Worm (Caenorhabditis elegans): ENCODE results near the gene Y70G10A.4.

Y70G10A.4 gene

ce11 chrIII:10231641-10232040 lies 9.7 kb downstream of the Y70G10A.4 start:
- TF ChIP-seq madf-2 (tag; optimal IDR thresholded peaks at IDR 0.05): no peak
- TF ChIP-seq pha-4 (tag; optimal IDR thresholded peaks at IDR 0.05): no peak
- no peak for TF ChIP-seq unc-86 (tag; optimal IDR thresholded peaks at IDR 0.05)
- no peak for TF ChIP-seq pat-9 (tag; optimal IDR thresholded peaks at IDR 0.05)
- TF ChIP-seq dmd-4 (tag; optimal IDR thresholded peaks at IDR 0.05; ENCODE audit: borderline replicate concordance): no peak
- no peak for TF ChIP-seq unc-42 (tag; optimal IDR thresholded peaks at IDR 0.05)
- no peak for TF ChIP-seq F13H6.1 (tag; optimal IDR thresholded peaks at IDR 0.05)
- TF ChIP-seq pag-3 (tag; optimal IDR thresholded peaks at IDR 0.05; ENCODE audit: borderline replicate concordance): no peak
- TF ChIP-seq ceh-45 (GFP tag; IDR thresholded peaks at IDR 0.05): no peak
- TF ChIP-seq lin-11 (tag; optimal IDR thresholded peaks at IDR 0.05): no peak
- no peak for TF ChIP-seq hlh-30 (tag; optimal IDR thresholded peaks at IDR 0.05; ENCODE audit: insufficient read depth)
- no peak for TF ChIP-seq nfya-1 (tag; optimal IDR thresholded peaks at IDR 0.05)
- no peak for TF ChIP-seq che-1 (tag; optimal IDR thresholded peaks at IDR 0.05)
- no peak for TF ChIP-seq hlh-13 (GFP tag; optimal IDR thresholded peaks at IDR 0.05)
- TF ChIP-seq pqm-1 (tag; optimal IDR thresholded peaks at IDR 0.05): no peak
- TF ChIP-seq ceh-2 (tag; optimal IDR thresholded peaks at IDR 0.05): no peak
- no peak for TF ChIP-seq ttx-3 (tag; optimal IDR thresholded peaks at IDR 0.05)

DNA sequence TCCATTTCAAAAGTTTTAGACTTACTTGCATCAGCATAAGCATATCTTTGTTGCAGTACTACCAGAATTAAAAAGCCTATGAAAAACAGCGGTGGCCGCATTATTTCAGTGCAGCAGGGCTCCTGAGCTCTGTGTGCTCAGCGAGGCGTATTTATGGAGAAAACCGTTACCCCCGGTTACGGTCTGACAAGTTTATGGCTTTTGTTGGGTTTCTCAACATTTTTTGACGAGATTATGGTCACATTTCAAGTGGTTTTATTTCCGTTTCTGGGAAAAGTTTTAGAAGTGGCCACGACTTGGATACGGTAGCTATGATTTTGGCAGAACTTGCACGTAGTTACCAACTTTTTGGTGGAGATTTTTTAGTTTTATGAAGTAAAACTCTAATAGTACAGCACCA lies 12.0 kb downstream of the Y70G10A.4 start, which contains the start of gene paml-1:
paml-1 (minus strand) TSS at position 101 of the 400 bp plus-strand sequence.
- TF ChIP-seq syd-9 (tag; optimal IDR thresholded peaks at IDR 0.05): no peak
- TF ChIP-seq ceh-19 (GFP tag; optimal IDR thresholded peaks at IDR 0.05): no peak
- no peak for TF ChIP-seq pqm-1 (tag; optimal IDR thresholded peaks at IDR 0.05)
- no peak for TF ChIP-seq gmeb-2 (tag; optimal IDR thresholded peaks at IDR 0.05)
- TF ChIP-seq pat-9 (tag; optimal IDR thresholded peaks at IDR 0.05): no peak
- no peak for TF ChIP-seq rnt-1 (tag; optimal IDR thresholded peaks at IDR 0.05)
- TF ChIP-seq hlh-15 (tag; optimal IDR thresholded peaks at IDR 0.05): no peak
- no peak for TF ChIP-seq F13H6.1 (tag; optimal IDR thresholded peaks at IDR 0.05)
- TF ChIP-seq ceh-45 (GFP tag; IDR thresholded peaks at IDR 0.05): no peak
- no peak for TF ChIP-seq mec-3 (tag; optimal IDR thresholded peaks at IDR 0.05; ENCODE audit: borderline replicate concordance)
- no peak for TF ChIP-seq ref-2 (tag; optimal IDR thresholded peaks at IDR 0.05)
- no peak for TF ChIP-seq fkh-10 (GFP tag; optimal IDR thresholded peaks at IDR 0.05)
- no peak for TF ChIP-seq K09A11.1 (tag; optimal IDR thresholded peaks at IDR 0.05; ENCODE audit: insufficient read depth)
- TF ChIP-seq lin-11 (tag; optimal IDR thresholded peaks at IDR 0.05): no peak
- TF ChIP-seq ets-4 (tag; optimal IDR thresholded peaks at IDR 0.05): no peak
- no peak for TF ChIP-seq ceh-9 (tag; optimal IDR thresholded peaks at IDR 0.05)
- TF ChIP-seq hlh-30 (tag; optimal IDR thresholded peaks at IDR 0.05; ENCODE audit: insufficient read depth): no peak
- TF ChIP-seq tbx-7 (tag; optimal IDR thresholded peaks at IDR 0.05): no peak

- TF ChIP-seq unc-55 (GFP tag; optimal IDR thresholded peaks at IDR 0.05): no peak
- TF ChIP-seq che-1 (tag; optimal IDR thresholded peaks at IDR 0.05): no peak
- no peak for TF ChIP-seq ceh-9 (tag; optimal IDR thresholded peaks at IDR 0.05)
- no peak for TF ChIP-seq ceh-45 (GFP tag; IDR thresholded peaks at IDR 0.05)
- no peak for TF ChIP-seq elt-2 (tag; optimal IDR thresholded peaks at IDR 0.05)
- no peak for TF ChIP-seq unc-86 (tag; optimal IDR thresholded peaks at IDR 0.05)
- no peak for TF ChIP-seq rnt-1 (tag; optimal IDR thresholded peaks at IDR 0.05)
- TF ChIP-seq unc-42 (tag; optimal IDR thresholded peaks at IDR 0.05): no peak
- no peak for TF ChIP-seq pag-3 (tag; optimal IDR thresholded peaks at IDR 0.05; ENCODE audit: borderline replicate concordance)
- no peak for TF ChIP-seq lim-6 (tag; optimal IDR thresholded peaks at IDR 0.05)
- TF ChIP-seq ceh-14 (tag; optimal IDR thresholded peaks at IDR 0.05): no peak
- TF ChIP-seq C08G9.2 (tag; optimal IDR thresholded peaks at IDR 0.05): no peak
- TF ChIP-seq fkh-6 (tag; optimal IDR thresholded peaks at IDR 0.05): no peak
- no peak for TF ChIP-seq syd-9 (tag; optimal IDR thresholded peaks at IDR 0.05)
- TF ChIP-seq hlh-8 (tag; optimal IDR thresholded peaks at IDR 0.05): no peak
- no peak for TF ChIP-seq tbx-7 (tag; optimal IDR thresholded peaks at IDR 0.05)
- no peak for TF ChIP-seq fkh-10 (GFP tag; optimal IDR thresholded peaks at IDR 0.05)
- TF ChIP-seq hlh-6 (tag; optimal IDR thresholded peaks at IDR 0.05): no peak
Measured at ce11 chrIII:10236291-10236871, 14.4 kb downstream of the Y70G10A.4 start.
